Fruit fly (Drosophila melanogaster): ENCODE data around the gene Sec61gamma.

Sec61gamma gene

dm6 chrX:19603953-19604352 lies 39.2 kb upstream of the Sec61gamma start (continued):
- TF ChIP-seq dysf (GFP tag; IDR thresholded peaks at IDR 0.05) (peak; percentile 86), CG2712 (tag; optimal IDR thresholded peaks at IDR 0.05) (peak; percentile 70), CG2889 (GFP tag; IDR thresholded peaks at IDR 0.05) (peak; percentile 73), disco-r (GFP tag; optimal IDR thresholded peaks at IDR 0.05) (no peak), Antp (GFP tag; optimal IDR thresholded peaks at IDR 0.05) (peak; percentile 32), CG10654 (GFP tag; optimal IDR thresholded peaks at IDR 0.05) (peak; percentile 60), CG13123 (GFP tag; optimal IDR thresholded peaks at IDR 0.05) (peak; percentile 35), Xrp1 (GFP tag; IDR thresholded peaks at IDR 0.05) (peak; percentile 71), chinmo (GFP tag; IDR thresholded peaks at IDR 0.05; ENCODE audit: partially characterized antibody) (no peak), ems (GFP tag; optimal IDR thresholded peaks at IDR 0.05) (peak; percentile 57), gsb-n (tag; optimal IDR thresholded peaks at IDR 0.05) (peak; percentile 28), pfk (GFP tag; optimal IDR thresholded peaks at IDR 0.05) (no peak), CG6791 (GFP tag; IDR thresholded peaks at IDR 0.05; ENCODE audit: partially characterized antibody) (no peak), sima (GFP tag; optimal IDR thresholded peaks at IDR 0.05) (no peak), maf-S (GFP tag; optimal IDR thresholded peaks at IDR 0.05) (peak; percentile 2), CG14050 (GFP tag; IDR thresholded peaks at IDR 0.05) (peak; percentile 72), kah (GFP tag; optimal IDR thresholded peaks at IDR 0.05) (peak; percentile 14), gsb (GFP tag; IDR thresholded peaks at IDR 0.05) (peak; percentile 63), psq (GFP tag; optimal IDR thresholded peaks at IDR 0.05) (no peak), Sin3A (optimal IDR thresholded peaks at IDR 0.05) (no peak), CG10565 (GFP tag; optimal IDR thresholded peaks at IDR 0.05) (no peak), CG1602 (GFP tag; optimal IDR thresholded peaks at IDR 0.05) (peak; percentile 39), zen (tag; optimal IDR thresholded peaks at IDR 0.05) (peak; percentile 77), zf30C (GFP tag; optimal IDR thresholded peaks at IDR 0.05) (peak; percentile 27), CG15479 (GFP tag; optimal IDR thresholded peaks at IDR 0.05) (no peak), CG34224 (GFP tag; IDR thresholded peaks at IDR 0.05; ENCODE audit: partially characterized antibody) (no peak), Atf3 (GFP tag; optimal IDR thresholded peaks at IDR 0.05) (peak; percentile 16), nom (GFP tag; optimal IDR thresholded peaks at IDR 0.05) (peak; percentile 21), dpn (GFP tag; optimal IDR thresholded peaks at IDR 0.05) (peak; percentile 67 to 79), Dp (GFP tag; optimal IDR thresholded peaks at IDR 0.05) (no peak), dmrt11E (tag; optimal IDR thresholded peaks at IDR 0.05) (peak; percentile 9), CG8089 (GFP tag; optimal IDR thresholded peaks at IDR 0.05) (no peak), CG2199 (GFP tag; IDR thresholded peaks at IDR 0.05) (no peak), bowl (GFP tag; IDR thresholded peaks at IDR 0.05) (0 out of 2 replicates have a peak, but pooled peaks have one; percentile 24), cas (GFP tag; IDR thresholded peaks at IDR 0.05) (0 out of 2 replicates have a peak, but pooled peaks have one; percentile 38), Nf-YA (GFP tag; IDR thresholded peaks at IDR 0.05) (peak; percentile 61; the same call in 1 of the 2 replicates), CG16813 (GFP tag; IDR thresholded peaks at IDR 0.05; ENCODE audit: partially characterized antibody) (no peak), Sox100B (GFP tag; optimal IDR thresholded peaks at IDR 0.05) (peak; percentile 53), E2f2 (GFP tag; IDR thresholded peaks at IDR 0.05) (peak; percentile 63), ind (GFP tag; optimal IDR thresholded peaks at IDR 0.05) (peak; percentile 76), NfI (GFP tag; optimal IDR thresholded peaks at IDR 0.05) (peak; percentile 80), esg (GFP tag; conservative IDR thresholded peaks at IDR 0.05) (peak; percentile 74), CG12299 (tag; optimal IDR thresholded peaks at IDR 0.05) (no peak), dan (GFP tag; IDR thresholded peaks at IDR 0.05) (0 out of 2 replicates have a peak, but pooled peaks have one; percentile 23), Nf-YC (tag; optimal IDR thresholded peaks at IDR 0.05) (peak; percentile 64), NK7.1 (GFP tag; optimal IDR thresholded peaks at IDR 0.05) (no peak), eyg (GFP tag; optimal IDR thresholded peaks at IDR 0.05) (no peak), Jarid2 (GFP tag; optimal IDR thresholded peaks at IDR 0.05) (peak; percentile 41), dmrt99B (tag; optimal IDR thresholded peaks at IDR 0.05) (peak; percentile 85), Xbp1 (GFP tag; optimal IDR thresholded peaks at IDR 0.05) (peak; percentile 74), CG2678 (tag; optimal IDR thresholded peaks at IDR 0.05) (peak; percentile 82)

Measured in whole organism, embryonic.